Worm (Caenorhabditis elegans) whole organism, mixed stage, embryonic: ENCODE results near the gene ceh-31.

ENCODE experiments used
- ceh-39 ChIP-seq: fragments of 150-350 bp; optimal IDR thresholded peaks from 2 replicates; lab custom pipeline; 2014; ENCODE audit warnings: missing biosample characterization, missing genetic modification characterization
- ceh-43 ChIP-seq: fragments of 200-800 bp; sonication (Bioruptor generic); optimal IDR thresholded peaks from 2 replicates; lab custom pipeline; 2018; ENCODE audit warnings: mild to moderate bottlenecking, missing genetic modification characterization, moderate library complexity, missing compliant biosample characterization
- lin-32 ChIP-seq: fragments of 200-800 bp; sonication (Bioruptor generic); optimal IDR thresholded peaks from 2 replicates; lab custom pipeline; 2018; ENCODE audit warnings: mild to moderate bottlenecking, missing genetic modification characterization, missing compliant biosample characterization
- tbx-8 ChIP-seq: fragments of 200-800 bp; sonication (Bioruptor generic); optimal IDR thresholded peaks from 2 replicates; lab custom pipeline; 2018; ENCODE audit warnings: mild to moderate bottlenecking, missing genetic modification characterization, moderate library complexity, missing compliant biosample characterization
- unc-39 ChIP-seq: fragments of 150-350 bp; optimal IDR thresholded peaks from 2 replicates; lab custom pipeline; 2014; ENCODE audit warnings: missing biosample characterization, missing genetic modification characterization
- zip-8 ChIP-seq: fragments of 150-350 bp; optimal IDR thresholded peaks from 2 replicates; lab custom pipeline; 2014; ENCODE audit warnings: missing biosample characterization, missing genetic modification characterization

- no peak for TF ChIP-seq ceh-39 (tag; lab: Kevin White, UChicago)
- no peak for TF ChIP-seq zip-8 (tag; lab: Kevin White, UChicago)
- TF ChIP-seq tbx-8 (GFP tag; lab: Kevin White, UChicago), result no peak
- TF ChIP-seq unc-39 (tag; lab: Kevin White, UChicago), result no peak
- TF ChIP-seq ceh-43 (GFP tag; lab: Kevin White, UChicago), result no peak
- no peak for TF ChIP-seq lin-32 (GFP tag; lab: Kevin White, UChicago)
Observed at ce11 chrX:3119606-3120005, 49.4 kb upstream of the ceh-31 start.
